Worm (Caenorhabditis elegans) whole organism, L4 larva: ENCODE results near the gene lgc-31.

Experiments used
- F44E2.7 ChIP-seq: fragments of 200-800 bp; sonication (Bioruptor generic); IDR thresholded peaks from 2 replicates; pipeline ENCODE4 v2.1.2; 2022; ENCODE audit warnings: missing genetic modification characterization, missing compliant biosample characterization
- ZK546.5 ChIP-seq, 2 experiments: sonication (generic microtip); optimal IDR thresholded peaks; 2 replicates each; lab custom pipeline; 2017; ENCODE audit warnings: missing biosample characterization in 2 of 2, missing genetic modification characterization in 2 of 2
- aly-2 ChIP-seq: sonication (generic microtip); optimal IDR thresholded peaks from 2 replicates; lab custom pipeline; 2018; ENCODE audit warnings: missing biosample characterization, missing genetic modification characterization
- nhr-237 ChIP-seq: sonication (generic microtip); optimal IDR thresholded peaks from 2 replicates; lab custom pipeline; 2017; ENCODE audit warnings: missing biosample characterization, missing genetic modification characterization
- set-16 ChIP-seq: fragments of 200-800 bp; sonication (Bioruptor generic); IDR thresholded peaks from 2 replicates; pipeline ENCODE4 v1.3.6; 2022; ENCODE audit warnings: missing genetic modification reagents, missing genetic modification characterization, missing compliant biosample characterization
- snpc-4 ChIP-seq: fragments of 150-350 bp; optimal IDR thresholded peaks from 2 replicates; lab custom pipeline; 2014; ENCODE audit warnings: missing biosample characterization, missing genetic modification characterization
- unc-62 ChIP-seq, 3 experiments: fragments of 150-350 bp in 1 of 3; sonication (generic microtip); optimal IDR thresholded peaks in 2 of 3; peaks in 1 of 3; 1 replicate in 1 of 3; 2 replicates in 2 of 3; lab custom pipeline; 2014 to 2017; ENCODE audit warnings: missing biosample characterization in 3 of 3, missing genetic modification characterization in 3 of 3, missing genetic modification reagents in 3 of 3, missing genotype in 1 of 3
- zip-11 ChIP-seq: fragments of 200-800 bp; sonication (Bioruptor generic); IDR thresholded peaks from 2 replicates; pipeline ENCODE4 v1.3.6; 2022; ENCODE audit warnings: missing genetic modification characterization, missing compliant biosample characterization

ce11 chrV:15515365-15515764 lies 6.5 kb downstream of the lgc-31 start:
- TF ChIP-seq unc-62 (GFP tag; optimal IDR thresholded peaks at IDR 0.05 in 1 of 2; lab: Kevin White, UChicago) (peak in 1 of 2 experiments; percentile 31), unc-62 (tag; optimal IDR thresholded peaks at IDR 0.05; lab: Kevin White, UChicago) (no peak), ZK546.5 (tag; optimal IDR thresholded peaks at IDR 0.05; lab: Kevin White, UChicago) (no peak), snpc-4 (tag; lab: Kevin White, UChicago) (no peak), set-16 (GFP tag; lab: Robert Waterston, UW) (0 out of 2 replicates have a peak, but pooled peaks have one; percentile 14), zip-11 (GFP tag; lab: Robert Waterston, UW) (no peak), aly-2 (tag; lab: Kevin White, UChicago) (no peak), F44E2.7 (GFP tag; lab: Robert Waterston, UW) (no peak), nhr-237 (tag; lab: Kevin White, UChicago) (no peak)
